Fruit fly (Drosophila melanogaster): ENCODE results near the gene CG13114.

- no peak for TF ChIP-seq CG12768 (GFP tag; optimal IDR thresholded peaks at IDR 0.05)
- TF ChIP-seq Hr96 (GFP tag; optimal IDR thresholded peaks at IDR 0.05): no peak
Measured at dm6 chr2L:9565387-9565786, 19.8 kb downstream of the CG13114 start, which contains the start of gene CG46468.

All from whole organism, adult.